Worm (Caenorhabditis elegans): Measurements from ENCODE around the gene gcy-11.

gcy-11 gene

ce11 chrX:16998981-16999380 is 56.4 kb downstream of the gcy-11 start:
- no peak for TF ChIP-seq ztf-23 (GFP tag; IDR thresholded peaks at IDR 0.05)
- no peak for TF ChIP-seq med-1 (GFP tag; optimal IDR thresholded peaks at IDR 0.05; ENCODE audit: insufficient read depth)
- no peak for TF ChIP-seq ref-1 (GFP tag; conservative IDR thresholded peaks at IDR 0.05)
- no peak for TF ChIP-seq T22C8.4 (GFP tag; IDR thresholded peaks at IDR 0.05)
- TF ChIP-seq tab-1 (GFP tag; IDR thresholded peaks at IDR 0.05): no peak

DNA sequence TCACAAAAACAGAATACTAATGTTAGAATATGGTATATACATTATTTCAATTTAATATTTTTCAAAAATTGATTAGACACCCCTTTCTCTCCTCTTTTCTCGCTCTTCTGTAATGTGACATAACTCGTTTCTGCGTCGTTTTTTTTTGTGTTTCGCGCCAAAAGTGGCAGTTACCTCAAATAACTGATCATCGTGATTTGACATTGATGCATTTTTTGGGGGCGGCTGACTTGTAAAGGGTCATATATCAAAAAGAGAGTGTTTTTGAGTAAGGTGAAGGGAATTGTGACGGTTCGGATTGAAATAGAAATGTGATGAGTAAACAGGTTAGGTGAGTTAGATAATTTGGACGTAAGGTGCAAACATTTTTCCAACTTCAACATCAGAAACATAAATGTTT is 57.4 kb downstream of the gcy-11 start:
- TF ChIP-seq flt-1 (GFP tag; IDR thresholded peaks at IDR 0.05) (no peak), tab-1 (GFP tag; IDR thresholded peaks at IDR 0.05) (no peak), ztf-29 (GFP tag; IDR thresholded peaks at IDR 0.05) (no peak), klf-2 (GFP tag; conservative IDR thresholded peaks at IDR 0.05) (no peak), ztf-23 (GFP tag; IDR thresholded peaks at IDR 0.05) (no peak), T22C8.4 (GFP tag; IDR thresholded peaks at IDR 0.05) (no peak), cog-1 (tag; optimal IDR thresholded peaks at IDR 0.05) (no peak), ref-1 (GFP tag; conservative IDR thresholded peaks at IDR 0.05) (no peak), med-1 (GFP tag; optimal IDR thresholded peaks at IDR 0.05; ENCODE audit: insufficient read depth) (no peak)

Measured in whole organism, midembryonic.